Worm (Caenorhabditis elegans) whole organism, L3 larva: Measurements from ENCODE around the gene R186.8.

Experiments
- lin-39 ChIP-seq: fragments of 150-350 bp; optimal IDR thresholded peaks from 2 replicates; lab custom pipeline; 2018; ENCODE audit warnings: missing biosample characterization, missing genetic modification reagents, missing genetic modification characterization
- mdl-1 ChIP-seq: fragments of 150-350 bp; optimal IDR thresholded peaks from 2 replicates; lab custom pipeline; 2014; ENCODE audit warnings: missing biosample characterization, missing genetic modification characterization
- nhr-11 ChIP-seq: fragments of 150-350 bp; optimal IDR thresholded peaks from 2 replicates; lab custom pipeline; 2014; ENCODE audit warnings: missing biosample characterization, missing genetic modification characterization
- nhr-28 ChIP-seq: fragments of 150-350 bp; optimal IDR thresholded peaks from 2 replicates; lab custom pipeline; 2014; ENCODE audit warnings: missing biosample characterization, missing genetic modification characterization
- nhr-67 ChIP-seq: fragments of 150-350 bp; optimal IDR thresholded peaks from 2 replicates; lab custom pipeline; 2014; ENCODE audit warnings: missing biosample characterization, missing genetic modification characterization
- pha-4 ChIP-seq: fragments of 150-350 bp; optimal IDR thresholded peaks from 2 replicates; lab custom pipeline; 2014; ENCODE audit warnings: missing biosample characterization, missing genetic modification reagents, missing genetic modification characterization
- snpc-4 ChIP-seq: fragments of 150-350 bp; optimal IDR thresholded peaks from 2 replicates; lab custom pipeline; 2014; ENCODE audit warnings: missing biosample characterization, missing genetic modification characterization
- ztf-4 ChIP-seq: fragments of 150-350 bp; optimal IDR thresholded peaks from 2 replicates; lab custom pipeline; 2014; ENCODE audit warnings: missing biosample characterization, missing genetic modification characterization

DNA sequence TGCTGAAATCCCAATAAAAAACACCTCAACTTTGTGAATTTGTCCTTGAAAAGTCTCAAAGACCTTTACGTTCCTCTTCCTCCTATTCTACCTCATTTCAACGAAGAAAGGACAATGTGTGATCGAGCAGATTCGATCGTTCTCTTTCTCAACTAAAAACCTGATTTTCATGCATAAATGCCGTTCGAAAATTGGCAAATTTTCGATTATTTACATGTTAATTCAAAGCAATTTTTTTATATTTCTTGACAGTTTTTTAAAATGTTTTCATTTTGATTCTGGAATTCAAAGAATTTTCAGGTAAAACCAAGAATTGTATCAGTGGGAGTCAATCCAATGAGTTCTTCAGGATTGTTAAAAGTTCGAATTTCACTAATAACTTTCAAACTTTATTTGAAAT is 773 bp upstream of the R186.8 start, which contains the start of gene lin-46:
- TF ChIP-seq pha-4 (tag; lab: Kevin White, UChicago) (no peak), snpc-4 (tag; lab: Kevin White, UChicago) (no peak), nhr-67 (tag; lab: Kevin White, UChicago) (no peak), ztf-4 (tag; lab: Kevin White, UChicago) (no peak), mdl-1 (tag; lab: Kevin White, UChicago) (no peak), lin-39 (tag; lab: Kevin White, UChicago) (no peak), nhr-28 (tag; lab: Kevin White, UChicago) (no peak), nhr-11 (tag; lab: Kevin White, UChicago) (no peak)
